Fruit fly (Drosophila melanogaster) whole organism, prepupa: Measurements from ENCODE around the gene CG13625.

Source experiments
- Blimp-1 ChIP-seq: fragments of 200-800 bp; sonication (Bioruptor generic); optimal IDR thresholded peaks from 3 replicates; lab custom pipeline; 2017; ENCODE audit warnings: missing biosample characterization, missing genetic modification characterization, mild to moderate bottlenecking, moderate library complexity, missing genetic modification reagents
- CG10669 ChIP-seq: fragments of 200-800 bp; sonication (Bioruptor generic); optimal IDR thresholded peaks from 3 replicates; lab custom pipeline; 2018; ENCODE audit warnings: missing biosample characterization, mild to moderate bottlenecking, missing genetic modification characterization, moderate library complexity
- CG11902 ChIP-seq: fragments of 200-800 bp; sonication (Bioruptor generic); optimal IDR thresholded peaks from 3 replicates; lab custom pipeline; 2016; ENCODE audit warnings: missing biosample characterization, missing genetic modification characterization
- CG15336 ChIP-seq: fragments of 200-800 bp; sonication (Bioruptor generic); IDR thresholded peaks from 2 replicates; pipeline ENCODE4 v1.3.6; 2022; ENCODE audit warnings: missing biosample characterization, missing genetic modification characterization
- CG1621 ChIP-seq: fragments of 200-800 bp; sonication (Bioruptor generic); optimal IDR thresholded peaks from 3 replicates; lab custom pipeline; 2018; ENCODE audit warnings: missing biosample characterization, mild to moderate bottlenecking, missing genetic modification characterization
- CG16779 ChIP-seq: fragments of 200-800 bp; sonication (Bioruptor generic); optimal IDR thresholded peaks from 3 replicates; lab custom pipeline; 2017; ENCODE audit warnings: missing biosample characterization, mild to moderate bottlenecking, missing genetic modification characterization
- CG3032 ChIP-seq: fragments of 200-800 bp; optimal IDR thresholded peaks from 2 replicates; lab custom pipeline; 2019; ENCODE audit warnings: missing biosample characterization, mild to moderate bottlenecking, missing genetic modification characterization, moderate library complexity
- CG31627 ChIP-seq: fragments of 200-800 bp; sonication (Bioruptor generic); optimal IDR thresholded peaks from 3 replicates; lab custom pipeline; 2016; ENCODE audit warnings: missing biosample characterization, missing genetic modification characterization
- CG3919 ChIP-seq: fragments of 200-800 bp; sonication (Bioruptor generic); optimal IDR thresholded peaks from 3 replicates; lab custom pipeline; 2016; ENCODE audit warnings: missing biosample characterization, missing genetic modification characterization
- CG4318 ChIP-seq: fragments of 200-800 bp; sonication (Bioruptor generic); optimal IDR thresholded peaks from 3 replicates; lab custom pipeline; 2017; ENCODE audit warnings: missing biosample characterization, mild to moderate bottlenecking, missing genetic modification characterization
- CG6163 ChIP-seq: fragments of 200-800 bp; sonication (Bioruptor generic); IDR thresholded peaks from 3 replicates; pipeline ENCODE4 v1.3.6; 2022; ENCODE audit warnings: missing biosample characterization, missing genetic modification characterization
- CG6276 ChIP-seq: fragments of 200-800 bp; sonication (Bioruptor generic); optimal IDR thresholded peaks from 2 replicates; lab custom pipeline; 2017; ENCODE audit warnings: missing biosample characterization, mild to moderate bottlenecking, missing genetic modification characterization
- CG6792 ChIP-seq: fragments of 200-800 bp; sonication (Bioruptor generic); optimal IDR thresholded peaks from 3 replicates; lab custom pipeline; 2016; ENCODE audit warnings: missing biosample characterization, missing genetic modification characterization
- CG6808 ChIP-seq: fragments of 200-800 bp; sonication (Bioruptor generic); optimal IDR thresholded peaks from 3 replicates; lab custom pipeline; 2017; ENCODE audit warnings: missing biosample characterization, missing genetic modification characterization, mild to moderate bottlenecking, moderate library complexity, missing genetic modification reagents
- CG9139 ChIP-seq: fragments of 200-800 bp; sonication (Bioruptor generic); optimal IDR thresholded peaks from 3 replicates; lab custom pipeline; 2017; ENCODE audit warnings: missing biosample characterization, mild to moderate bottlenecking, missing genetic modification characterization
- Eip75B ChIP-seq: fragments of 200-800 bp; sonication (Bioruptor generic); optimal IDR thresholded peaks from 3 replicates; lab custom pipeline; 2016; ENCODE audit warnings: missing biosample characterization, missing genetic modification characterization
- Eip78C ChIP-seq: fragments of 200-800 bp; sonication (Bioruptor generic); peaks from one replicate; lab custom pipeline; 2016; ENCODE audit warnings: missing biosample characterization, missing genetic modification characterization
- Eip93F ChIP-seq: fragments of 200-800 bp; sonication (Bioruptor generic); optimal IDR thresholded peaks from 2 replicates; lab custom pipeline; 2016; ENCODE audit warnings: missing biosample characterization, mild to moderate bottlenecking, missing genetic modification characterization
- Ets96B ChIP-seq: fragments of 200-800 bp; optimal IDR thresholded peaks from 2 replicates; lab custom pipeline; 2019; ENCODE audit warnings: missing biosample characterization, mild to moderate bottlenecking, missing genetic modification characterization, moderate library complexity
- Gug ChIP-seq: fragments of 200-800 bp; sonication (Bioruptor generic); IDR thresholded peaks from 2 replicates; pipeline ENCODE4 v1.3.6; 2022; ENCODE audit warnings: missing biosample characterization, missing genetic modification characterization
- Hr4 ChIP-seq: fragments of 200-800 bp; sonication (Bioruptor generic); optimal IDR thresholded peaks from 3 replicates; lab custom pipeline; 2016; ENCODE audit warnings: missing biosample characterization, missing genetic modification characterization
- Lpt ChIP-seq: fragments of 200-800 bp; sonication (Bioruptor generic); optimal IDR thresholded peaks from 3 replicates; lab custom pipeline; 2016; ENCODE audit warnings: missing biosample characterization, missing genetic modification characterization
- Sox14 ChIP-seq: fragments of 200-800 bp; sonication (Bioruptor generic); optimal IDR thresholded peaks from 3 replicates; lab custom pipeline; 2016; ENCODE audit warnings: missing biosample characterization, missing genetic modification characterization
- Sox15 ChIP-seq: fragments of 200-800 bp; sonication (Bioruptor generic); optimal IDR thresholded peaks from 3 replicates; lab custom pipeline; 2016; ENCODE audit warnings: missing biosample characterization, missing genetic modification characterization
- achi ChIP-seq: fragments of 200-800 bp; sonication (Bioruptor generic); optimal IDR thresholded peaks from 3 replicates; lab custom pipeline; 2016; ENCODE audit warnings: missing biosample characterization, missing genetic modification characterization
- cyc ChIP-seq: fragments of 200-800 bp; sonication (Bioruptor generic); optimal IDR thresholded peaks from 3 replicates; lab custom pipeline; 2016; ENCODE audit warnings: missing biosample characterization, missing genetic modification characterization
- dsx ChIP-seq: fragments of 200-800 bp; optimal IDR thresholded peaks from 3 replicates; lab custom pipeline; 2019; ENCODE audit warnings: missing biosample characterization, mild to moderate bottlenecking, missing genetic modification characterization, moderate library complexity; ENCODE audit not compliant: poor library complexity, severe bottlenecking
- eg ChIP-seq: fragments of 200-800 bp; sonication (Bioruptor generic); IDR thresholded peaks from 3 replicates; pipeline ENCODE4 v1.3.6; 2022; ENCODE audit warnings: missing biosample characterization, missing genetic modification characterization
- esn ChIP-seq: fragments of 200-800 bp; sonication (Bioruptor generic); optimal IDR thresholded peaks from 2 replicates; lab custom pipeline; 2016; ENCODE audit warnings: missing biosample characterization, mild to moderate bottlenecking, missing genetic modification characterization, moderate library complexity
- fkh ChIP-seq: fragments of 200-800 bp; sonication (Bioruptor generic); optimal IDR thresholded peaks from 3 replicates; lab custom pipeline; 2017; ENCODE audit warnings: missing biosample characterization, mild to moderate bottlenecking, missing genetic modification characterization, moderate library complexity
- lz ChIP-seq: fragments of 200-800 bp; sonication (Bioruptor generic); optimal IDR thresholded peaks from 3 replicates; lab custom pipeline; 2016; ENCODE audit warnings: missing biosample characterization, missing genetic modification characterization
- pdm3 ChIP-seq: fragments of 200-800 bp; sonication (Bioruptor generic); optimal IDR thresholded peaks from 3 replicates; lab custom pipeline; 2016; ENCODE audit warnings: missing biosample characterization, missing genetic modification characterization
- salr ChIP-seq, 2 experiments: fragments of 200-800 bp; sonication (Bioruptor generic); optimal IDR thresholded peaks; 3 replicates each; lab custom pipeline; 2016 to 2018; ENCODE audit warnings: missing biosample characterization in 2 of 2, missing genetic modification characterization in 2 of 2, mild to moderate bottlenecking in 1 of 2
- spab ChIP-seq: fragments of 200-800 bp; sonication (Bioruptor generic); optimal IDR thresholded peaks from 2 replicates; lab custom pipeline; 2017; ENCODE audit warnings: missing biosample characterization, mild to moderate bottlenecking, missing genetic modification characterization, missing genetic modification reagents
- ss ChIP-seq, 2 experiments: fragments of 200-800 bp; sonication (Bioruptor generic); optimal IDR thresholded peaks; 2 replicates in 1 of 2; 3 replicates in 1 of 2; lab custom pipeline; 2017 to 2018; ENCODE audit warnings: mild to moderate bottlenecking in 2 of 2, missing biosample characterization in 2 of 2, missing genetic modification characterization in 2 of 2, moderate library complexity in 1 of 2
- svp ChIP-seq: fragments of 200-800 bp; sonication (Bioruptor generic); peaks from one replicate; lab custom pipeline; 2016; ENCODE audit warnings: missing biosample characterization, missing genetic modification characterization
- topi ChIP-seq: fragments of 200-800 bp; sonication (Bioruptor generic); optimal IDR thresholded peaks from 3 replicates; lab custom pipeline; 2016; ENCODE audit warnings: missing biosample characterization, missing genetic modification characterization
- vri ChIP-seq: fragments of 200-800 bp; sonication (Bioruptor generic); optimal IDR thresholded peaks from 3 replicates; lab custom pipeline; 2016; ENCODE audit warnings: missing biosample characterization, mild to moderate bottlenecking, missing genetic modification characterization

The CG13625 gene

DNA sequence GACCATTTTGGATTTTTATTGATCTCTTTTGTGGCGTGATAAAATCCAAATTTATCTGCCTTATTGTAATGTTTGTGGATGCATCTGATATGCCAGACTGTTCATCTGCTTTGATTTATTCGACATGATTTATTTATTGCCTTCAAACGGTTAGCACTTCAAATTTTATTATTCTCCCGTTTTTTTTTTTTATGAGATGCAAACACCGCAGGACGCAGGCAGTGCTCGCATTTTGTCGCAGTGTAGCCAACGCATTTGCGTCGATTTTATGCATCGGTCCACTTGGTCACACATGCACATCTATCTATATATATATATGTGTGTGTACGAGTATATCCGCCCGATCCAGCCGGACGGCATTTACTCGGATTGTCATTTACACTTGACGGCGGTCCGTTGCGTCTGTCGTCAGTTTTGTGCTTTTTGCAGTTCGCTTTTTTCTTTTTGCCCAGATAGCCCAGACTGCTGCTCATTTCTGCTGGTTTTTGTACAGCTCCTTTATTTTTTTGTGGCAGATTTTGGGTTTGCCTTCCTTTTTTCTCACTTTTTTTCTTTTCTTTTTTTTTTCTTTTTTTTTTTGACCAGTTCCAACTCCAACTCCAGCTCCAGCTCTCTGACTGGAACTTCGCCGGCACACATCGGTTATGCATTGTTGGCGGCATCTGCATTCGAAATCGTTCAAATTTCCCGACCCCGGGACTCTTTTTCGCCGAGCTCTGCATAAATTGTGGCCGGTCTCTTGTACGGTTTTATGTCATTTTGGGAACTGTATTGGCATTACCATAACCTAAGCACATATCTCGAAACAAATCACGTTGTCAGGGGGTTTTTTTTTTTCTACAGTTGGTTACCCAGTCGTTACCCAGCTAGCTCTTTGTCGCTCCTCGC, 29.1 kb upstream of the CG13625 start (continued):
- TF ChIP-seq CG11902 (peak; percentile 45), Blimp-1 (GFP tag; lab: Kevin White, UChicago) (no peak), CG31627 (peak; percentile 63), CG1621 (tag; lab: Kevin White, UChicago) (peak; percentile 64), CG3032 (peak; percentile 52), topi (GFP tag; lab: Kevin White, UChicago) (peak; percentile 34), CG4318 (GFP tag; lab: Kevin White, UChicago) (peak; percentile 25), svp (GFP tag; lab: Kevin White, UChicago) (peak; percentile 85), eg (GFP tag; lab: Robert Waterston, UW) (peak; percentile 73), Hr4 (GFP tag; lab: Kevin White, UChicago) (peak; percentile 40), CG15336 (GFP tag; lab: Robert Waterston, UW) (peak; percentile 47), esn (GFP tag; lab: Kevin White, UChicago) (peak; percentile 59), CG6163 (GFP tag; lab: Robert Waterston, UW) (peak; percentile 88), dsx (GFP tag; lab: Kevin White, UChicago) (peak; percentile 69), Sox14 (no peak), ss (GFP tag; optimal IDR thresholded peaks at IDR 0.05; lab: Kevin White, UChicago) (peak; percentile 92 to 94), cyc (peak; percentile 42), CG6792 (GFP tag; lab: Kevin White, UChicago) (peak; percentile 64), achi (peak; percentile 65), CG6276 (GFP tag; lab: Kevin White, UChicago) (peak; percentile 68), Lpt (GFP tag; lab: Kevin White, UChicago) (peak; percentile 59)

DNA sequence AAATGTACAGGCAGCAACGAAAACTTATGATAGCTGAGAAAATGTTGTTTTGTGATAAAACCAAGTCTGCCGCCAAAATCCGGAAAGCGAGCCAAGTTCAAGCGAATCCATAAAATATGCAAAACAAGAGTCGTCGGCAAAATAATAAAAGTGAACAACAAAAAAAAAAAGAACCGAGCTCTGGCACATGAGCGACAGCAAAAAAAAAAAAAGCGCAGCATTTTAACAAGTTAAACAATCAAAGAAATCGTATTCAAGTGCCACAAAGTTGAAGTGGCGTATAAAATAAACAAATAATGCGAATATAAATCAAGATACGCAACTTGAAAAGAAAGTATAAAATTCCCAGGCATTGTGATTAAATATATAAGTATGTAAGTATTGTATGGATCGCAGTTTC, 23.4 kb upstream of the CG13625 start:
- peak; percentile 35 for TF ChIP-seq dsx (GFP tag; lab: Kevin White, UChicago)
- peak; percentile 18 for TF ChIP-seq Ets96B (tag; lab: Kevin White, UChicago)
- no peak for TF ChIP-seq esn (GFP tag; lab: Kevin White, UChicago)
- TF ChIP-seq Eip78C (GFP tag; lab: Kevin White, UChicago) = peak; percentile 65
- peak; percentile 54 for TF ChIP-seq CG6808 (GFP tag; lab: Kevin White, UChicago)
- TF ChIP-seq pdm3 (GFP tag; lab: Kevin White, UChicago) = no peak
- peak; percentile 71; the same call in 2 of the 3 replicates for TF ChIP-seq CG6163 (GFP tag; lab: Robert Waterston, UW)
- peak; percentile 43 for TF ChIP-seq spab (GFP tag; lab: Kevin White, UChicago)
- no peak for TF ChIP-seq achi
- no peak for TF ChIP-seq Sox15 (GFP tag; lab: Kevin White, UChicago)
- no peak for TF ChIP-seq CG16779 (tag; lab: Kevin White, UChicago)
- TF ChIP-seq Blimp-1 (GFP tag; lab: Kevin White, UChicago) = no peak
- no peak for TF ChIP-seq salr (GFP tag; optimal IDR thresholded peaks at IDR 0.05; lab: Kevin White, UChicago)
- no peak for TF ChIP-seq Gug (GFP tag; lab: Robert Waterston, UW)
- TF ChIP-seq CG6792 (GFP tag; lab: Kevin White, UChicago) = no peak
- TF ChIP-seq Hr4 (GFP tag; lab: Kevin White, UChicago) = no peak
- TF ChIP-seq Eip93F (GFP tag; lab: Kevin White, UChicago) = no peak
- TF ChIP-seq Eip75B (GFP tag; lab: Kevin White, UChicago) = no peak
- TF ChIP-seq lz (GFP tag; lab: Kevin White, UChicago) = no peak
- peak; percentile 65 for TF ChIP-seq svp (GFP tag; lab: Kevin White, UChicago)
- no peak for TF ChIP-seq CG15336 (GFP tag; lab: Robert Waterston, UW)
- TF ChIP-seq Sox14 = no peak
- TF ChIP-seq CG9139 (GFP tag; lab: Kevin White, UChicago) = peak; percentile 33
- no peak for TF ChIP-seq vri (GFP tag; lab: Kevin White, UChicago)
- no peak for TF ChIP-seq fkh (GFP tag; lab: Kevin White, UChicago)
- TF ChIP-seq CG3032 = peak; percentile 19
- TF ChIP-seq CG3919 (GFP tag; lab: Kevin White, UChicago) = no peak
- TF ChIP-seq CG10669 (GFP tag; lab: Kevin White, UChicago) = peak; percentile 32
- TF ChIP-seq ss (GFP tag; optimal IDR thresholded peaks at IDR 0.05; lab: Kevin White, UChicago) = peak; percentile 48 to 58
- TF ChIP-seq, all 60 proteins: peak for 11
